Worm (Caenorhabditis elegans): ENCODE results near the gene F10D2.8.

F10D2.8 gene

DNA sequence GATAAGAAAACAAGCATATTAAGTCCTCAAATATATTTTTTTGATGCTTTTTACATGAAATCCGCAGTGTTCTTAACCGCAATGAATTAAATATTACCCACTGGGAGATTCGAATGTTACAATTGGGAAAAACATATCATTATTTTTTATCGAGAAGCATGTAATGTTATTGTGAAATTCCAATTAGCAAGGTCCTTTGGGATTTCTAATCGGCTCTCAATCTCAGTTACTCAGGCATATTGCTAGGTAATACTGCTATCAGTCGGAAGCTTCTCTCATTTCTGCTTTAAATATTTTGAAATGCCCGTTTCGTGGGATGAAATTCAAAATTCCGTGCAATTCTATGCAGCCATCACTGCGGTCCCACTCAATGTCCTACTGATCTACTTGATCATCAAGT is 8.9 kb upstream of the F10D2.8 start, which contains the start of gene str-204:
Gene str-204, plus strand, starts transcription at position 301 of the 400 bp plus-strand sequence.
- TF ChIP-seq hlh-15 (tag; optimal IDR thresholded peaks at IDR 0.05): no peak
- no peak for TF ChIP-seq fkh-10 (GFP tag; optimal IDR thresholded peaks at IDR 0.05)
- no peak for TF ChIP-seq hlh-30 (tag; optimal IDR thresholded peaks at IDR 0.05; ENCODE audit: insufficient read depth)
- no peak for TF ChIP-seq unc-55 (GFP tag; optimal IDR thresholded peaks at IDR 0.05)
- TF ChIP-seq nfya-1 (tag; optimal IDR thresholded peaks at IDR 0.05): no peak
- no peak for TF ChIP-seq madf-2 (tag; optimal IDR thresholded peaks at IDR 0.05)
- TF ChIP-seq che-1 (tag; optimal IDR thresholded peaks at IDR 0.05): no peak
- TF ChIP-seq ttx-3 (tag; optimal IDR thresholded peaks at IDR 0.05): no peak
- TF ChIP-seq ref-2 (tag; optimal IDR thresholded peaks at IDR 0.05): no peak
- no peak for TF ChIP-seq F13H6.1 (tag; optimal IDR thresholded peaks at IDR 0.05)
- TF ChIP-seq K09A11.1 (tag; optimal IDR thresholded peaks at IDR 0.05; ENCODE audit: insufficient read depth): no peak
- TF ChIP-seq ceh-9 (tag; optimal IDR thresholded peaks at IDR 0.05): no peak
- no peak for TF ChIP-seq ets-4 (tag; optimal IDR thresholded peaks at IDR 0.05)
- TF ChIP-seq pqm-1 (tag; optimal IDR thresholded peaks at IDR 0.05): no peak
- no peak for TF ChIP-seq pha-4 (tag; optimal IDR thresholded peaks at IDR 0.05)
- no peak for TF ChIP-seq sdc-2 (tag; optimal IDR thresholded peaks at IDR 0.05)
- TF ChIP-seq zip-5 (tag; optimal IDR thresholded peaks at IDR 0.05): no peak
- TF ChIP-seq nhr-11 (tag; optimal IDR thresholded peaks at IDR 0.05): no peak
- no peak for TF ChIP-seq ceh-18 (tag; optimal IDR thresholded peaks at IDR 0.05)

- no peak for TF ChIP-seq lim-6 (tag; optimal IDR thresholded peaks at IDR 0.05)
- no peak for TF ChIP-seq ztf-16 (tag; optimal IDR thresholded peaks at IDR 0.05)
- no peak for TF ChIP-seq unc-3 (GFP tag; conservative IDR thresholded peaks at IDR 0.05)
- TF ChIP-seq unc-3 (tag; optimal IDR thresholded peaks at IDR 0.05): no peak
- no peak for TF ChIP-seq unc-55 (GFP tag; optimal IDR thresholded peaks at IDR 0.05)
- TF ChIP-seq ref-2 (tag; optimal IDR thresholded peaks at IDR 0.05): no peak
- TF ChIP-seq fax-1 (tag; optimal IDR thresholded peaks at IDR 0.05): no peak
- no peak for TF ChIP-seq hlh-30 (tag; optimal IDR thresholded peaks at IDR 0.05; ENCODE audit: insufficient read depth)
- no peak for TF ChIP-seq lin-11 (tag; optimal IDR thresholded peaks at IDR 0.05)
- TF ChIP-seq ahr-1 (tag; optimal IDR thresholded peaks at IDR 0.05): no peak
- no peak for TF ChIP-seq T23F11.4 (GFP tag; optimal IDR thresholded peaks at IDR 0.05)
- TF ChIP-seq dmd-4 (tag; optimal IDR thresholded peaks at IDR 0.05; ENCODE audit: borderline replicate concordance): no peak
- no peak for TF ChIP-seq ceh-9 (tag; optimal IDR thresholded peaks at IDR 0.05)
- TF ChIP-seq ets-4 (tag; optimal IDR thresholded peaks at IDR 0.05): no peak
- no peak for TF ChIP-seq rnt-1 (tag; optimal IDR thresholded peaks at IDR 0.05)
- TF ChIP-seq ceh-48 (tag; optimal IDR thresholded peaks at IDR 0.05): no peak
- no peak for TF ChIP-seq ceh-18 (tag; optimal IDR thresholded peaks at IDR 0.05)
- TF ChIP-seq pag-3 (tag; optimal IDR thresholded peaks at IDR 0.05; ENCODE audit: borderline replicate concordance): no peak
- TF ChIP-seq ceh-45 (GFP tag; IDR thresholded peaks at IDR 0.05): no peak
- no peak for TF ChIP-seq tbx-2 (tag; optimal IDR thresholded peaks at IDR 0.05)
Observed at ce11 chrV:7157089-7157488, 6.6 kb upstream of the F10D2.8 start, which contains the start of gene ugt-39. Gene ugt-39, plus strand, starts transcription at chrV:7157142.

ce11 chrV:7156079-7156478 is 5.6 kb upstream of the F10D2.8 start, which contains the start of gene F10D2.10:
Gene F10D2.10, minus strand, starts transcription at chrV:7156179.
- TF ChIP-seq fkh-10 (GFP tag; optimal IDR thresholded peaks at IDR 0.05): no peak
- TF ChIP-seq ttx-3 (tag; optimal IDR thresholded peaks at IDR 0.05): no peak

DNA sequence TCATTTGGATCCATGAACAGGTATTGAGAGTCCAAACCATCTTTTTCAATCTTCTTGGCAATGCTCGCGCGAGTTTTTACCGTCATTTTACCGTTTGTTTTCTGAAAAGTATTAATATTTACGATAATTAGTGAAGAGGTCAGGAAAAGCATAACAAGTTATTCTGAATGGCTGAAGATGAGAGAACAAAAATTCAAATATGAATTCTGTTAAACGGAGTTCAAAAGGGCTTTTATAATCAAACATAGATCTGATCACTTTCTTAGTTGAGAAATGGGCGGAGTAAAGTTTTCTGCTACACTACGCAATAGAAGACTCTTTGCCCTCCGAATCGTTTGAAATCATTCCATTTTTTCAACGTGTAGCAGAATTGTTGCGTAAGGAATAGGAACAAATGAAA is 2.5 kb upstream of the F10D2.8 start, which contains the start of gene fat-7:
Gene fat-7, minus strand, starts transcription at position 101 of the 400 bp plus-strand sequence.
- no peak for TF ChIP-seq ceh-14 (tag; optimal IDR thresholded peaks at IDR 0.05)
- TF ChIP-seq sox-2 (GFP tag; IDR thresholded peaks at IDR 0.05): no peak
- no peak for TF ChIP-seq ceh-6 (GFP tag; optimal IDR thresholded peaks at IDR 0.05)
- TF ChIP-seq ceh-2 (tag; optimal IDR thresholded peaks at IDR 0.05): no peak
- TF ChIP-seq ceh-24 (tag; optimal IDR thresholded peaks at IDR 0.05): no peak
- TF ChIP-seq sox-4 (tag; optimal IDR thresholded peaks at IDR 0.05): no peak
- no peak for TF ChIP-seq sdc-2 (tag; optimal IDR thresholded peaks at IDR 0.05)
- no peak for TF ChIP-seq unc-86 (tag; optimal IDR thresholded peaks at IDR 0.05)
- no peak for TF ChIP-seq ref-2 (tag; optimal IDR thresholded peaks at IDR 0.05)
- TF ChIP-seq ceh-18 (tag; optimal IDR thresholded peaks at IDR 0.05): no peak
- TF ChIP-seq T23F11.4 (GFP tag; optimal IDR thresholded peaks at IDR 0.05): no peak
- TF ChIP-seq ceh-9 (tag; optimal IDR thresholded peaks at IDR 0.05): no peak
- no peak for TF ChIP-seq hlh-6 (tag; optimal IDR thresholded peaks at IDR 0.05)
- no peak for TF ChIP-seq dmd-4 (tag; optimal IDR thresholded peaks at IDR 0.05; ENCODE audit: borderline replicate concordance)
- no peak for TF ChIP-seq hlh-8 (tag; optimal IDR thresholded peaks at IDR 0.05)
- TF ChIP-seq tbx-7 (tag; optimal IDR thresholded peaks at IDR 0.05): no peak
- no peak for TF ChIP-seq fkh-10 (GFP tag; optimal IDR thresholded peaks at IDR 0.05)
- no peak for TF ChIP-seq elt-4 (tag; optimal IDR thresholded peaks at IDR 0.05)
- no peak for TF ChIP-seq unc-55 (GFP tag; optimal IDR thresholded peaks at IDR 0.05)

Data from whole organism, late embryonic.